Worm (Caenorhabditis elegans): Measurements from ENCODE around the gene T07H3.7.

ce11 chrII:1567646-1568045 is 22.1 kb downstream of the T07H3.7 start, which contains the start of gene K05F6.8:
- TF ChIP-seq ama-1 (optimal IDR thresholded peaks at IDR 0.05) (no peak), flt-1 (GFP tag; IDR thresholded peaks at IDR 0.05) (no peak), tra-4 (tag; optimal IDR thresholded peaks at IDR 0.05) (no peak)
